Fruit fly (Drosophila melanogaster) whole organism, embryonic: ENCODE data around the gene fend.
A peak's percentile ranks its signal among the peaks of the same experiment; 100 is the strongest.

Experiments
- Antp ChIP-seq: fragments of 200-800 bp; sonication (Bioruptor generic); optimal IDR thresholded peaks from 3 replicates; lab custom pipeline; 2016; ENCODE audit warnings: missing biosample characterization, missing genetic modification characterization
- Asciz ChIP-seq: fragments of 200-800 bp; sonication (Bioruptor generic); optimal IDR thresholded peaks from 2 replicates; lab custom pipeline; 2017; ENCODE audit warnings: missing biosample characterization, mild to moderate bottlenecking, missing genetic modification characterization, missing genetic modification reagents
- Bgb ChIP-seq: fragments of 200-800 bp; sonication (Bioruptor generic); IDR thresholded peaks from 2 replicates; pipeline ENCODE4 v1.3.6; 2022; ENCODE audit warnings: missing biosample characterization, missing genetic modification characterization; ENCODE audit not compliant: partially characterized antibody
- CG10267 ChIP-seq: fragments of 200-800 bp; sonication (Bioruptor generic); optimal IDR thresholded peaks from 2 replicates; lab custom pipeline; 2018; ENCODE audit warnings: missing biosample characterization, mild to moderate bottlenecking, missing genetic modification characterization, moderate library complexity
- CG11504 ChIP-seq: fragments of 200-800 bp; sonication (Bioruptor generic); optimal IDR thresholded peaks from 3 replicates; lab custom pipeline; 2019; ENCODE audit warnings: missing biosample characterization, mild to moderate bottlenecking, missing genetic modification characterization, moderate library complexity
- CG1233 ChIP-seq: fragments of 200-800 bp; sonication (Bioruptor generic); optimal IDR thresholded peaks from 4 replicates; lab custom pipeline; 2018; ENCODE audit warnings: missing biosample characterization, mild to moderate bottlenecking, missing genetic modification characterization
- CG14014 ChIP-seq: fragments of 200-800 bp; sonication (Bioruptor generic); IDR thresholded peaks from 2 replicates; pipeline ENCODE4 v1.3.6; 2022; ENCODE audit warnings: missing biosample characterization, missing genetic modification characterization
- CG15073 ChIP-seq: fragments of 200-800 bp; sonication (Bioruptor generic); optimal IDR thresholded peaks from 2 replicates; lab custom pipeline; 2016; ENCODE audit warnings: missing biosample characterization, missing genetic modification characterization
- CG16815 ChIP-seq: fragments of 200-800 bp; sonication (Bioruptor generic); optimal IDR thresholded peaks from 3 replicates; lab custom pipeline; 2017; ENCODE audit warnings: missing biosample characterization, mild to moderate bottlenecking, missing genetic modification characterization
- CG17912 ChIP-seq: fragments of 200-800 bp; sonication (Bioruptor generic); optimal IDR thresholded peaks from 2 replicates; lab custom pipeline; 2018; ENCODE audit warnings: missing biosample characterization, mild to moderate bottlenecking, missing genetic modification characterization
- CG18011 ChIP-seq: fragments of 200-800 bp; sonication (Bioruptor generic); optimal IDR thresholded peaks from 2 replicates; lab custom pipeline; 2017; ENCODE audit warnings: missing biosample characterization, missing genetic modification characterization, mild to moderate bottlenecking, moderate library complexity, missing genotype
- CG32767 ChIP-seq: fragments of 200-800 bp; sonication (Bioruptor generic); IDR thresholded peaks from 2 replicates; pipeline ENCODE4 v1.3.6; 2022; ENCODE audit warnings: missing biosample characterization, missing genetic modification characterization
- CG3407 ChIP-seq: fragments of 200-800 bp; sonication (Bioruptor generic); optimal IDR thresholded peaks from 2 replicates; lab custom pipeline; 2018; ENCODE audit warnings: missing biosample characterization, mild to moderate bottlenecking, missing genetic modification characterization
- CG34224 ChIP-seq: fragments of 200-800 bp; sonication (Bioruptor generic); IDR thresholded peaks from 3 replicates; pipeline ENCODE4 v1.3.6; 2022; ENCODE audit warnings: missing biosample characterization, missing genetic modification characterization; ENCODE audit not compliant: partially characterized antibody
- CG3847 ChIP-seq: fragments of 200-800 bp; sonication (Bioruptor generic); IDR thresholded peaks from 2 replicates; pipeline ENCODE4 v1.3.6; 2022; ENCODE audit warnings: missing biosample characterization, missing genetic modification characterization
- CG3995 ChIP-seq: fragments of 200-800 bp; sonication (Bioruptor generic); optimal IDR thresholded peaks from 3 replicates; lab custom pipeline; 2016; ENCODE audit warnings: missing biosample characterization, missing genetic modification characterization
- CG4282 ChIP-seq: fragments of 200-800 bp; sonication (Bioruptor generic); optimal IDR thresholded peaks from 2 replicates; lab custom pipeline; 2016; ENCODE audit warnings: missing biosample characterization, missing genetic modification characterization
- CG6813 ChIP-seq: fragments of 200-800 bp; sonication (Bioruptor generic); optimal IDR thresholded peaks from 2 replicates; lab custom pipeline; 2017; ENCODE audit warnings: missing biosample characterization, missing genetic modification characterization, mild to moderate bottlenecking, moderate library complexity, missing genetic modification reagents
- CG7928 ChIP-seq: fragments of 200-800 bp; sonication (Bioruptor generic); optimal IDR thresholded peaks from 2 replicates; lab custom pipeline; 2017; ENCODE audit warnings: missing biosample characterization, mild to moderate bottlenecking, missing genetic modification characterization
- CG8765 ChIP-seq: fragments of 200-800 bp; sonication (Bioruptor generic); IDR thresholded peaks from 2 replicates; pipeline ENCODE4 v1.3.6; 2022; ENCODE audit warnings: missing biosample characterization, missing genetic modification characterization
- Dbx ChIP-seq: fragments of 200-800 bp; sonication (Bioruptor generic); IDR thresholded peaks from 3 replicates; pipeline ENCODE4 v1.3.6; 2022; ENCODE audit warnings: missing biosample characterization, missing genetic modification characterization
- Dip2 ChIP-seq: fragments of 200-800 bp; sonication (Bioruptor generic); IDR thresholded peaks from 2 replicates; pipeline ENCODE4 v1.3.6; 2022; ENCODE audit warnings: missing biosample characterization, missing genetic modification characterization
- E2f2 ChIP-seq: fragments of 200-800 bp; sonication (Bioruptor generic); IDR thresholded peaks from 2 replicates; pipeline ENCODE4 v1.3.6; 2022; ENCODE audit warnings: missing biosample characterization, missing genetic modification characterization
- Ets97D ChIP-seq: fragments of 200-800 bp; sonication (Bioruptor generic); optimal IDR thresholded peaks from 3 replicates; lab custom pipeline; 2016; ENCODE audit warnings: missing biosample characterization, missing genetic modification characterization
- Fer3 ChIP-seq: fragments of 200-800 bp; sonication (Bioruptor generic); optimal IDR thresholded peaks from 2 replicates; lab custom pipeline; 2018; ENCODE audit warnings: missing biosample characterization, mild to moderate bottlenecking, missing genetic modification characterization, moderate library complexity
- HLH4C ChIP-seq: fragments of 200-800 bp; sonication (Bioruptor generic); IDR thresholded peaks from 3 replicates; pipeline ENCODE4 v1.3.6; 2022; ENCODE audit warnings: missing biosample characterization, missing genetic modification characterization; ENCODE audit not compliant: partially characterized antibody
- Nf-YB ChIP-seq: fragments of 200-800 bp; sonication (Bioruptor generic); optimal IDR thresholded peaks from 3 replicates; lab custom pipeline; 2019; ENCODE audit warnings: missing biosample characterization, mild to moderate bottlenecking, missing genetic modification characterization, moderate library complexity
- Nf-YC ChIP-seq: fragments of 200-800 bp; optimal IDR thresholded peaks from 3 replicates; lab custom pipeline; 2019; ENCODE audit warnings: missing biosample characterization, mild to moderate bottlenecking, missing genetic modification characterization, moderate library complexity
- Optix ChIP-seq: fragments of 200-800 bp; sonication (Bioruptor generic); IDR thresholded peaks from 3 replicates; pipeline ENCODE4 v1.3.6; 2022; ENCODE audit warnings: missing biosample characterization, missing genetic modification characterization
- bcd ChIP-seq: fragments of 200-800 bp; sonication (Bioruptor generic); optimal IDR thresholded peaks from 2 replicates; lab custom pipeline; 2017; ENCODE audit warnings: missing biosample characterization, mild to moderate bottlenecking, missing genetic modification characterization
- chinmo ChIP-seq: fragments of 200-800 bp; sonication (Bioruptor generic); IDR thresholded peaks from 4 replicates; pipeline ENCODE4 v1.3.6; 2022; ENCODE audit warnings: missing biosample characterization, missing genetic modification characterization; ENCODE audit not compliant: partially characterized antibody
- dati ChIP-seq: fragments of 200-800 bp; sonication (Bioruptor generic); IDR thresholded peaks from 2 replicates; pipeline ENCODE4 v1.3.6; 2022; ENCODE audit warnings: missing biosample characterization, missing genetic modification characterization
- exex ChIP-seq: fragments of 200-800 bp; sonication (Bioruptor generic); optimal IDR thresholded peaks from 4 replicates; lab custom pipeline; 2018; ENCODE audit warnings: missing biosample characterization, mild to moderate bottlenecking, missing genetic modification characterization, moderate library complexity
- gsb-n ChIP-seq: fragments of 200-800 bp; sonication (Bioruptor generic); optimal IDR thresholded peaks from 3 replicates; lab custom pipeline; 2018; ENCODE audit warnings: missing biosample characterization, mild to moderate bottlenecking, missing genetic modification characterization
- inv ChIP-seq: fragments of 200-800 bp; sonication (Bioruptor generic); IDR thresholded peaks from 2 replicates; pipeline ENCODE4 v1.3.6; 2022; ENCODE audit warnings: missing biosample characterization, missing genetic modification characterization; ENCODE audit not compliant: partially characterized antibody
- lola ChIP-seq, 3 experiments: fragments of >200 bp in 2 of 3; fragments of 200-800 bp in 1 of 3; sonication (Bioruptor generic) in 1 of 3; optimal IDR thresholded peaks; 2 replicates each; lab custom pipeline; 2017 to 2019; ENCODE audit warnings: missing biosample characterization in 3 of 3, missing genetic modification characterization in 3 of 3, mild to moderate bottlenecking in 1 of 3, moderate library complexity in 1 of 3
- oc ChIP-seq: fragments of 200-800 bp; sonication (Bioruptor generic); optimal IDR thresholded peaks from 2 replicates; lab custom pipeline; 2018; ENCODE audit warnings: missing biosample characterization, mild to moderate bottlenecking, missing genetic modification characterization, moderate library complexity
- prd ChIP-seq, 3 experiments: fragments of >200 bp in 2 of 3; fragments of 200-800 bp in 1 of 3; sonication (Bioruptor generic) in 1 of 3; optimal IDR thresholded peaks in 2 of 3; IDR thresholded peaks in 1 of 3; 2 replicates in 2 of 3; 3 replicates in 1 of 3; pipeline versions ENCODE4 v1.3.6 to Lab custom; 2017 to 2022; ENCODE audit warnings: missing biosample characterization in 1 of 3, missing genetic modification characterization in 1 of 3
- psq ChIP-seq: fragments of 200-800 bp; sonication (Bioruptor generic); optimal IDR thresholded peaks from 2 replicates; lab custom pipeline; 2017; ENCODE audit warnings: missing biosample characterization, missing genetic modification characterization
- ro ChIP-seq: fragments of 200-800 bp; sonication (Bioruptor generic); IDR thresholded peaks from 2 replicates; pipeline ENCODE4 v1.3.6; 2022; ENCODE audit warnings: missing biosample characterization, missing genetic modification characterization
- scrt ChIP-seq: fragments of 200-800 bp; sonication (Bioruptor generic); optimal IDR thresholded peaks from 2 replicates; lab custom pipeline; 2018; ENCODE audit warnings: missing biosample characterization, mild to moderate bottlenecking, missing genetic modification characterization, moderate library complexity
- sd ChIP-seq: fragments of 200-800 bp; sonication (Bioruptor generic); optimal IDR thresholded peaks from 3 replicates; lab custom pipeline; 2018; ENCODE audit warnings: missing biosample characterization, mild to moderate bottlenecking, missing genetic modification characterization, moderate library complexity
- sima ChIP-seq: fragments of 200-800 bp; sonication (Bioruptor generic); optimal IDR thresholded peaks from 2 replicates; lab custom pipeline; 2016; ENCODE audit warnings: missing biosample characterization, missing genetic modification characterization
- slbo ChIP-seq: fragments of 200-800 bp; sonication (Bioruptor generic); IDR thresholded peaks from 2 replicates; pipeline ENCODE4 v1.3.6; 2022; ENCODE audit warnings: missing biosample characterization, missing genetic modification characterization
- sob ChIP-seq: fragments of 200-800 bp; sonication (Bioruptor generic); IDR thresholded peaks from 2 replicates; pipeline ENCODE4 v1.3.6; 2022; ENCODE audit warnings: missing biosample characterization, missing genetic modification characterization
- stc ChIP-seq: fragments of 200-800 bp; sonication (Bioruptor generic); IDR thresholded peaks from 2 replicates; pipeline ENCODE4 v1.3.6; 2022; ENCODE audit warnings: missing biosample characterization, missing genetic modification characterization
- vfl ChIP-seq: fragments of 200-800 bp; sonication (Bioruptor generic); optimal IDR thresholded peaks from 2 replicates; lab custom pipeline; 2016; ENCODE audit warnings: missing biosample characterization, missing genetic modification characterization
- zf30C ChIP-seq: fragments of 200-800 bp; sonication (Bioruptor generic); optimal IDR thresholded peaks from 3 replicates; lab custom pipeline; 2018; ENCODE audit warnings: missing biosample characterization, mild to moderate bottlenecking, missing genetic modification characterization

Gene fend

dm6 chrX:9136776-9137550, 2.1 kb upstream of the fend start (continued):
- TF ChIP-seq zf30C (GFP tag; lab: Kevin White, UChicago) (peak; percentile 58), Antp (peak; percentile 39), Fer3 (tag; lab: Kevin White, UChicago) (peak; percentile 16), CG17912 (GFP tag; lab: Kevin White, UChicago) (no peak), Dbx (GFP tag; lab: Robert Waterston, UW) (no peak), bcd (GFP tag; lab: Kevin White, UChicago) (peak; percentile 31), dati (GFP tag; lab: Robert Waterston, UW) (no peak), chinmo (GFP tag; lab: Robert Waterston, UW) (no peak), sd (tag; lab: Kevin White, UChicago) (no peak), Optix (GFP tag; lab: Robert Waterston, UW) (no peak), CG3995 (no peak), prd (optimal IDR thresholded peaks at IDR 0.05; lab: Kevin White, UChicago) (no peak), prd (GFP tag; IDR thresholded peaks at IDR 0.05; lab: Robert Waterston, UW) (peak; percentile 69), CG10267 (peak; percentile 30), oc (tag; lab: Kevin White, UChicago) (peak; percentile 40), CG3407 (GFP tag; lab: Kevin White, UChicago) (peak; percentile 25), CG14014 (GFP tag; lab: Robert Waterston, UW) (no peak), CG4282 (GFP tag; lab: Kevin White, UChicago) (no peak), Nf-YB (GFP tag; lab: Kevin White, UChicago) (peak; percentile 16), E2f2 (GFP tag; lab: Robert Waterston, UW) (peak; percentile 25; the same call in 1 of the 2 replicates), CG7928 (GFP tag; lab: Kevin White, UChicago) (no peak), CG18011 (no peak), Ets97D (peak; percentile 10), stc (peak; percentile 52; the same call in 1 of the 2 replicates), CG32767 (0 out of 2 replicates have a peak, but pooled peaks have one; percentile 36), Bgb (no peak), lola (GFP tag; optimal IDR thresholded peaks at IDR 0.05; lab: Kevin White, UChicago) (peak in 1 of 3 experiments; percentile 41), CG1233 (GFP tag; lab: Kevin White, UChicago) (no peak), vfl (GFP tag; lab: Kevin White, UChicago) (no peak), slbo (GFP tag; lab: Robert Waterston, UW) (peak; percentile 45), HLH4C (GFP tag; lab: Robert Waterston, UW) (no peak), sob (GFP tag; lab: Robert Waterston, UW) (peak; percentile 33; the same call in 1 of the 2 replicates), sima (GFP tag; lab: Kevin White, UChicago) (no peak), CG6813 (peak; percentile 26), gsb-n (tag; lab: Kevin White, UChicago) (peak; percentile 46), CG8765 (no peak), exex (no peak), CG34224 (GFP tag; lab: Robert Waterston, UW) (no peak), CG3847 (no peak), ro (no peak), Nf-YC (no peak), psq (GFP tag; lab: Kevin White, UChicago) (no peak), CG16815 (GFP tag; lab: Kevin White, UChicago) (peak; percentile 27), scrt (GFP tag; lab: Kevin White, UChicago) (no peak), inv (GFP tag; lab: Robert Waterston, UW) (no peak), Dip2 (GFP tag; lab: Robert Waterston, UW) (no peak), CG11504 (tag; lab: Kevin White, UChicago) (peak; percentile 79), CG15073 (no peak), Asciz (GFP tag; lab: Kevin White, UChicago) (peak; percentile 10)
